Worm (Caenorhabditis elegans) whole organism, midembryonic: ENCODE data around the gene gst-32.
"Not testable (repeated sequence)": the region's sequence is repeated elsewhere in the genome, so short reads cannot be mapped to it uniquely, and the experiment has no call there.

Source experiments
- T22C8.4 ChIP-seq: fragments of 200-800 bp; sonication (Bioruptor generic); IDR thresholded peaks from 2 replicates; pipeline ENCODE4 v1.3.6; 2022; ENCODE audit warnings: missing genetic modification characterization, missing compliant biosample characterization
- cog-1 ChIP-seq: sonication (generic microtip); optimal IDR thresholded peaks from 2 replicates; lab custom pipeline; 2016; ENCODE audit warnings: missing genetic modification characterization, missing compliant biosample characterization
- flt-1 ChIP-seq: fragments of 200-800 bp; sonication (Bioruptor generic); IDR thresholded peaks from 2 replicates; pipeline ENCODE4 v1.3.6; 2022; ENCODE audit warnings: missing genetic modification characterization, missing compliant biosample characterization
- klf-2 ChIP-seq: fragments of 200-800 bp; sonication (Bioruptor generic); conservative IDR thresholded peaks from 2 replicates; pipeline ENCODE4 v1.3.6; 2022; ENCODE audit warnings: missing genetic modification reagents, missing genetic modification characterization, missing compliant biosample characterization
- med-1 ChIP-seq: sonication (generic microtip); optimal IDR thresholded peaks from 2 replicates; lab custom pipeline; 2017; ENCODE audit warnings: missing genetic modification characterization, mild to moderate bottlenecking, missing compliant biosample characterization, antibody characterized with exemption, missing genetic modification reagents; ENCODE audit not compliant: insufficient read depth
- ref-1 ChIP-seq: fragments of 200-800 bp; sonication (Bioruptor generic); conservative IDR thresholded peaks from 2 replicates; pipeline ENCODE4 v1.3.6; 2022; ENCODE audit warnings: missing genetic modification reagents, missing genetic modification characterization, missing compliant biosample characterization
- tab-1 ChIP-seq: fragments of 200-800 bp; sonication (Bioruptor generic); IDR thresholded peaks from 2 replicates; pipeline ENCODE4 v1.3.6; 2022; ENCODE audit warnings: missing genetic modification characterization, missing compliant biosample characterization
- ztf-23 ChIP-seq: fragments of 200-800 bp; sonication (Bioruptor generic); IDR thresholded peaks from 2 replicates; pipeline ENCODE4 v1.3.6; 2022; ENCODE audit warnings: missing genetic modification reagents, missing genetic modification characterization, missing compliant biosample characterization
- ztf-29 ChIP-seq: fragments of 200-800 bp; sonication (Bioruptor generic); IDR thresholded peaks from 2 replicates; pipeline ENCODE4 v1.3.6; 2022; ENCODE audit warnings: missing genetic modification reagents, missing genetic modification characterization, missing compliant biosample characterization

Gene gst-32

DNA sequence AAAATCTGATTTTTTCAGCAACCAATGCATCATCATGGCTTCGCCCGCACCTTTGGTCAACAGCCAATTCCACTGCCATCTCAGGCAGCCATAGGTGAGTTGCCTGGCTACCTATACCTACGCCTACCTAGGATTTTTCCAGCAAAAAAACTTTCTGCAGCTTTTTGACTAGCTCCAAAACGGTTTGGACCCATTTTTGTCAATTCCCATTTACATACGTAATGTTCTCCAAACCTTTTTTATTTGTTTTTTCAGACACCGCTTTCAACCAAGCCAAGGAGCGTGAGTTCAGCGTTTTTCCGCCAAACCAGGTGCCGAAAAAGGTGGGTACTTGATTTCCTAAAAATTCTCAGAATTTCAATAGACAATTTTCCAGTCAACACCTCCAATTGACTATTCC is 34.7 kb downstream of the gst-32 start:
- TF ChIP-seq ref-1 (GFP tag; lab: Robert Waterston, UW): no peak
- no peak for TF ChIP-seq ztf-29 (GFP tag; lab: Robert Waterston, UW)
- TF ChIP-seq tab-1 (GFP tag; lab: Robert Waterston, UW): no peak
- TF ChIP-seq flt-1 (GFP tag; lab: Robert Waterston, UW): no peak
- TF ChIP-seq klf-2 (GFP tag; lab: Robert Waterston, UW): no peak
- TF ChIP-seq ztf-23 (GFP tag; lab: Robert Waterston, UW): no peak

ce11 chrII:15140881-15141280 is 37.5 kb downstream of the gst-32 start, which contains the start of gene Y53F4B.26:
Gene Y53F4B.26, minus strand, starts transcription at chrII:15140981.
- not testable (repeated sequence) for TF ChIP-seq cog-1 (tag; lab: Kevin White, UChicago); ztf-29 (GFP tag; lab: Robert Waterston, UW); ztf-23 (GFP tag; lab: Robert Waterston, UW)

DNA sequence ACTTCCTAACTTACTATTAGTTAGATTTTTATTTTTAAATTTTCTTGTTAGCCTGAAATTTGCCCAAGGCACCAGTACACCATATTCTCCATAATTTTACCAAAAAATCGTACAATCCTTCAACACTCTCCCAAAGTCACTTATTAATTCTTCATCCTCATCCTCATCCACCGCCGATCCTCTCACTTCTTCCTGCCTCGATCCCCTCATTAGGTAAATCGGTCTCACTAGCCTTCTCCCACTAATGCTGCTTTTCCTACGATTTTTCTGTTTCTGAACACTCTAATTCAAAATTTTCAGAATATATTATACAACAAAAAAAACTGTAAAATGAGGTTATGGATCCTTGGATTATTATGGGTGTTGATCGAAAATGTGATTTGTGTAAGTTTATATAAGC is 42.5 kb downstream of the gst-32 start, which contains the start of gene Y53F4B.25:
TSS of gene Y53F4B.25 (plus strand) at position 301 of the 400 bp plus-strand sequence.
- TF ChIP-seq T22C8.4: no peak
- no peak for TF ChIP-seq ref-1 (GFP tag; lab: Robert Waterston, UW)
- no peak for TF ChIP-seq ztf-29 (GFP tag; lab: Robert Waterston, UW)
- no peak for TF ChIP-seq flt-1 (GFP tag; lab: Robert Waterston, UW)
- TF ChIP-seq ztf-23 (GFP tag; lab: Robert Waterston, UW): no peak
- TF ChIP-seq med-1 (GFP tag; lab: Kevin White, UChicago): no peak
- no peak for TF ChIP-seq klf-2 (GFP tag; lab: Robert Waterston, UW)
- TF ChIP-seq tab-1 (GFP tag; lab: Robert Waterston, UW): no peak
- TF ChIP-seq cog-1 (tag; lab: Kevin White, UChicago): no peak

DNA sequence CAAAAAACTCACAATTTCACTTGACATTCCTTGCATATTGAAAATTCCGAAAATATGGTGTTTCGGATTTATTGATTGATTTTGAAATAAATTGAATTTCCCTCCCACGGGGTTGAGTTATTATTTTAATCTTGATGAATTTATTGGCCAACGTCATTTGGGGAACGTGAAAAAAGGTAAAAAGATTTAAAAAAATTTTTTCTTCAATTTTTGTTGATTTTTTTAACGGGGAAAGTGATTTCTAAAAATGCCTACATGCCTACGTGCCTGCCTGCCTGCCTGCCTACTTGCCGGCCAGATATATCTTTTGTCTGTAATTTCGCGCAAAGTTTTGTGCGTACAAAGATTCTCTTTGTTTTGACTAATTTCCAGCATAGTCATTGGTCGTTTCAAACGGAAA is 44.1 kb downstream of the gst-32 start, which contains the start of gene Y53F4B.24:
TSS of gene Y53F4B.24 (minus strand) at position 101 of the 400 bp plus-strand sequence.
- TF ChIP-seq klf-2 (GFP tag; lab: Robert Waterston, UW): no peak
- no peak for TF ChIP-seq flt-1 (GFP tag; lab: Robert Waterston, UW)
- TF ChIP-seq T22C8.4: no peak
- TF ChIP-seq tab-1 (GFP tag; lab: Robert Waterston, UW): no peak
- no peak for TF ChIP-seq ztf-23 (GFP tag; lab: Robert Waterston, UW)
- no peak for TF ChIP-seq med-1 (GFP tag; lab: Kevin White, UChicago)
- no peak for TF ChIP-seq ref-1 (GFP tag; lab: Robert Waterston, UW)
- TF ChIP-seq ztf-29 (GFP tag; lab: Robert Waterston, UW): no peak
- TF ChIP-seq cog-1 (tag; lab: Kevin White, UChicago): no peak

DNA sequence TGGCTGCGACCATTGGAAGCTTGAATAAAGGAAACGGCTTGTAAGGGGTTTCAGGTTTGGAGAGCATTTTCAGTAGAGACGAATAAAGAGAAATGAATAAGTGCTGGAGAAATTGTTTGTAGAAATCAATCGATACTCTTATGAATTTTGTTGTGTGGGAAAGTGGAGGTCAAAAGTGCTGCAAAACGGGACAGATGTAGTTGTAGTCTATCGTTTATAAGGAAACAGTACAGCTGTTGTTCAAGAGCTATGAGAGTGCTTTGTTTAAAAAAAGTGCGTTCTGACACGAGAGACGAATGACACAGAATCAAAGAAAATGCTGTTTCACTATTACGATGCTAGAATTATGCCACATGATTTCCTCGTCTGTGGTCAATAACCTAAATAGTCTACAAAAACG is 47.9 kb downstream of the gst-32 start, which contains the start of gene Y53F4B.62:
TSS of gene Y53F4B.62 (minus strand) at position 101 of the 400 bp plus-strand sequence.
- TF ChIP-seq flt-1 (GFP tag; lab: Robert Waterston, UW) (no peak), med-1 (GFP tag; lab: Kevin White, UChicago) (no peak), cog-1 (tag; lab: Kevin White, UChicago) (no peak), ref-1 (GFP tag; lab: Robert Waterston, UW) (no peak), ztf-23 (GFP tag; lab: Robert Waterston, UW) (no peak), tab-1 (GFP tag; lab: Robert Waterston, UW) (no peak)
